Worm (Caenorhabditis elegans): ENCODE measurements around the gene R10E11.9.

DNA sequence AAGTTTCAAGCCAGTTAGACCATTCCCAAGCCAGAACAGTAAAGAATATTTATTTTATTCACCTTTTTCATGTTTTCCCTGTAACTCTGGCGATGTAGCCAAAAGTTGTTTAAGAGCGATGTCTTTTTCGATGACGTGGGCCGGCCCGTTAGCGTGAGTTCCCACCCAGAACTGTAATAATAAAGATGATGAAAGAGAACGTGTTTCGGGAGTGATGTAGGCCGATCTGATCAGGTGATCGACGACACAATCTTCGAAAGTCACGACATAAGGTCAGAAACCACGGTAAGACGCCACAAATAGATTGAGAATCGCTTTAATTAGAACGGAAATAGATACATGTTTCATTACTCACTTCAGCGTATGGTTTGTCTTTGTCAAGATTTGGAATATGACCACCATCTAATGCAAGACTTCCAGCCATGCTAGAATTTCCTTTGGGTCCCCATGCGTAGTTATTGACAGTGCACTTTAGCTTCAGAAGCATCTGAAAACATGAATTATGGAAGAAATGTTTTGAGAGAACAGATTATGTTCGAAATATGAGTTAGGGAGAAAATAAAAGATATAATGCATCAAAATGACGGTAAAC lies 13.6 kb upstream of the R10E11.9 start, which contains the start of gene ZK632.4:
- TF ChIP-seq tbp1 (GFP tag; optimal IDR thresholded peaks at IDR 0.05) (no peak), fkh-3 (tag; optimal IDR thresholded peaks at IDR 0.05) (no peak), ceh-79 (tag; optimal IDR thresholded peaks at IDR 0.05) (no peak), snpc-4 (GFP tag; optimal IDR thresholded peaks at IDR 0.05) (no peak), snpc-4 (tag; optimal IDR thresholded peaks at IDR 0.05) (no peak), egrh-3 (GFP tag; IDR thresholded peaks at IDR 0.05) (no peak)
